Fruit fly (Drosophila melanogaster) whole organism, wandering third instar larva: ENCODE measurements around the gene Sdic4.

Source experiments
- Abd-B ChIP-seq: fragments of >200 bp; optimal IDR thresholded peaks from 2 replicates; lab custom pipeline; 2017; ENCODE audit warnings: missing biosample characterization, missing genetic modification characterization
- CG32264 ChIP-seq: fragments of 200-800 bp; sonication (Bioruptor generic); optimal IDR thresholded peaks from 2 replicates; lab custom pipeline; 2016; ENCODE audit warnings: missing biosample characterization, missing genetic modification characterization
- CG9705 ChIP-seq: fragments of 200-800 bp; sonication (Bioruptor generic); optimal IDR thresholded peaks from 2 replicates; lab custom pipeline; 2018; ENCODE audit warnings: missing biosample characterization, mild to moderate bottlenecking, missing genetic modification characterization
- Dif ChIP-seq: fragments of 200-275, 200-300 bp; sonication (Bioruptor generic); optimal IDR thresholded peaks from 2 replicates; lab custom pipeline; 2018; ENCODE audit warnings: missing biosample characterization, missing genetic modification characterization; ENCODE audit not compliant: partially characterized antibody
- GATAd ChIP-seq: sonication (Bioruptor generic); optimal IDR thresholded peaks from 2 replicates; lab custom pipeline; 2016; ENCODE audit warnings: missing biosample characterization, missing genetic modification characterization
- HLH106 ChIP-seq: fragments of 200-800 bp; optimal IDR thresholded peaks from 3 replicates; lab custom pipeline; 2019; ENCODE audit warnings: missing biosample characterization, mild to moderate bottlenecking, missing genetic modification characterization, moderate library complexity
- Hnf4 ChIP-seq: fragments of 200-800 bp; sonication (Bioruptor generic); optimal IDR thresholded peaks from 2 replicates; lab custom pipeline; 2016; ENCODE audit warnings: missing biosample characterization, mild to moderate bottlenecking, missing genetic modification characterization
- Jra ChIP-seq: sonication (Bioruptor generic); optimal IDR thresholded peaks from 2 replicates; lab custom pipeline; 2016; ENCODE audit warnings: missing biosample characterization, missing genetic modification characterization
- Myc ChIP-seq: fragments of >200 bp; optimal IDR thresholded peaks from 2 replicates; lab custom pipeline; 2017
- N ChIP-seq: fragments of >200 bp; optimal IDR thresholded peaks from 2 replicates; lab custom pipeline; 2018; ENCODE audit warnings: missing biosample characterization, missing external identifiers, missing genetic modification characterization
- Rel ChIP-seq, 2 experiments: fragments of 200-800 bp; sonication (Bioruptor generic) in 1 of 2; optimal IDR thresholded peaks; 2 replicates in 1 of 2; 3 replicates in 1 of 2; lab custom pipeline; 2016 to 2019; ENCODE audit warnings: mild to moderate bottlenecking in 2 of 2, missing biosample characterization in 2 of 2, missing genetic modification characterization in 2 of 2, moderate library complexity in 1 of 2
- Sp1 ChIP-seq: fragments of 200-800 bp; sonication (Bioruptor generic); optimal IDR thresholded peaks from 3 replicates; lab custom pipeline; 2019; ENCODE audit warnings: missing biosample characterization, mild to moderate bottlenecking, missing genetic modification characterization, moderate library complexity
- Vsx2 ChIP-seq: fragments of 200-300, 225-300 bp; sonication (Bioruptor generic); optimal IDR thresholded peaks from 2 replicates; lab custom pipeline; 2018; ENCODE audit warnings: missing biosample characterization, missing genetic modification characterization; ENCODE audit not compliant: partially characterized antibody
- br ChIP-seq: fragments of 200-800 bp; sonication (Bioruptor generic); optimal IDR thresholded peaks from 2 replicates; lab custom pipeline; 2016; ENCODE audit warnings: missing biosample characterization, missing genetic modification characterization
- dl ChIP-seq, 2 experiments: fragments of 175-275, 200-275 bp in 1 of 2; fragments of 200-275 bp in 1 of 2; sonication (Bioruptor generic); optimal IDR thresholded peaks; lab custom pipeline; 2018; ENCODE audit warnings: mild to moderate bottlenecking in 2 of 2, missing biosample characterization in 2 of 2, missing genetic modification characterization in 2 of 2, moderate library complexity in 2 of 2; ENCODE audit not compliant: partially characterized antibody in 2 of 2, insufficient read depth in 1 of 2
- dmrt93B ChIP-seq: fragments of 200-800 bp; sonication (Bioruptor generic); optimal IDR thresholded peaks from 2 replicates; lab custom pipeline; 2018; ENCODE audit warnings: missing biosample characterization, mild to moderate bottlenecking, missing genetic modification characterization
- dsf ChIP-seq: sonication (Bioruptor generic); optimal IDR thresholded peaks from 2 replicates; lab custom pipeline; 2016; ENCODE audit warnings: missing biosample characterization, missing genetic modification characterization, borderline replicate concordance
- ey ChIP-seq: fragments of 200-800 bp; sonication (Bioruptor generic); optimal IDR thresholded peaks from 2 replicates; lab custom pipeline; 2016; ENCODE audit warnings: missing biosample characterization, missing genetic modification characterization
- foxo ChIP-seq, 2 experiments: fragments of 200-800 bp; sonication (Bioruptor generic); optimal IDR thresholded peaks; 2 replicates in 1 of 2; 3 replicates in 1 of 2; lab custom pipeline; 2016 to 2017; ENCODE audit warnings: missing biosample characterization in 2 of 2, missing genetic modification characterization in 2 of 2
- fru ChIP-seq: fragments of 200-800 bp; sonication (Bioruptor generic); optimal IDR thresholded peaks from 3 replicates; lab custom pipeline; 2016; ENCODE audit warnings: missing biosample characterization, mild to moderate bottlenecking, missing genetic modification characterization
- h ChIP-seq: fragments of 200-800 bp; sonication (Bioruptor generic); optimal IDR thresholded peaks from 3 replicates; lab custom pipeline; 2016; ENCODE audit warnings: missing biosample characterization, mild to moderate bottlenecking, missing genetic modification characterization
- lola ChIP-seq: fragments of >200 bp; optimal IDR thresholded peaks from 2 replicates; lab custom pipeline; 2017; ENCODE audit warnings: missing biosample characterization, missing genetic modification characterization
- psq ChIP-seq: fragments of 200-800 bp; sonication (Bioruptor generic); optimal IDR thresholded peaks from 3 replicates; lab custom pipeline; 2017; ENCODE audit warnings: missing biosample characterization, mild to moderate bottlenecking, missing genetic modification characterization, moderate library complexity
- rgr ChIP-seq: fragments of 200-800 bp; sonication (Bioruptor generic); optimal IDR thresholded peaks from 3 replicates; lab custom pipeline; 2016; ENCODE audit warnings: missing biosample characterization, mild to moderate bottlenecking, missing genetic modification characterization
- sage ChIP-seq: fragments of 200-800 bp; sonication (Bioruptor generic); optimal IDR thresholded peaks from 2 replicates; lab custom pipeline; 2016; ENCODE audit warnings: missing biosample characterization, mild to moderate bottlenecking, missing genetic modification characterization
- sv ChIP-seq: fragments of 200-800 bp; sonication (Bioruptor generic); optimal IDR thresholded peaks from 3 replicates; lab custom pipeline; 2016; ENCODE audit warnings: missing biosample characterization, missing genetic modification characterization
- tai ChIP-seq: sonication (Bioruptor generic); optimal IDR thresholded peaks from 2 replicates; lab custom pipeline; 2016; ENCODE audit warnings: missing biosample characterization, missing genetic modification characterization
- usp ChIP-seq: fragments of >200 bp; optimal IDR thresholded peaks from 2 replicates; lab custom pipeline; 2017; ENCODE audit warnings: missing biosample characterization, missing genetic modification characterization
- woc ChIP-seq: sonication (Bioruptor generic); optimal IDR thresholded peaks from 2 replicates; lab custom pipeline; 2016; ENCODE audit warnings: missing biosample characterization, mild to moderate bottlenecking, missing genetic modification characterization

The Sdic4 gene

dm6 chrX:20238736-20239607, 14.2 kb upstream of the Sdic4 start:
- TF ChIP-seq Vsx2 (peak; percentile 38), tai (GFP tag; lab: Kevin White, UChicago) (no peak), psq (GFP tag; lab: Kevin White, UChicago) (peak; percentile 1), woc (GFP tag; lab: Kevin White, UChicago) (peak; percentile 46)

- no peak for TF ChIP-seq dmrt93B (GFP tag; lab: Kevin White, UChicago)
- no peak for TF ChIP-seq Dif (GFP tag; lab: Kevin White, UChicago)
- TF ChIP-seq dsf (GFP tag; lab: Kevin White, UChicago), result no peak
- no peak for TF ChIP-seq woc (GFP tag; lab: Kevin White, UChicago)
- TF ChIP-seq Myc (lab: Kevin White, UChicago), result no peak
- no peak for TF ChIP-seq sv (GFP tag; lab: Kevin White, UChicago)
- TF ChIP-seq fru (GFP tag; lab: Kevin White, UChicago), result no peak
- TF ChIP-seq rgr (GFP tag; lab: Kevin White, UChicago), result no peak
- TF ChIP-seq usp, result no peak
- no peak for TF ChIP-seq foxo (GFP tag; optimal IDR thresholded peaks at IDR 0.05; lab: Kevin White, UChicago)
- TF ChIP-seq, all 38 proteins: peak for 0
Observed at dm6 chrX:20237914-20238313, 13.1 kb upstream of the Sdic4 start.

- TF ChIP-seq Hnf4 (GFP tag; lab: Kevin White, UChicago) (peak; percentile 57), ey (GFP tag; lab: Kevin White, UChicago) (peak; percentile 56), psq (GFP tag; lab: Kevin White, UChicago) (peak; percentile 13), Sp1 (GFP tag; lab: Kevin White, UChicago) (peak; percentile 43), lola (GFP tag; lab: Kevin White, UChicago) (no peak), sv (GFP tag; lab: Kevin White, UChicago) (peak; percentile 17), fru (GFP tag; lab: Kevin White, UChicago) (peak; percentile 73), dl (GFP tag; optimal IDR thresholded peaks at IDR 0.05; lab: Kevin White, UChicago; ENCODE audit: insufficient read depth in 1 of 2, partially characterized antibody in 2 of 2) (no peak), tai (GFP tag; lab: Kevin White, UChicago) (peak; percentile 39), woc (GFP tag; lab: Kevin White, UChicago) (peak; percentile 78), sage (GFP tag; lab: Kevin White, UChicago) (no peak), Rel (GFP tag; optimal IDR thresholded peaks at IDR 0.05; lab: Kevin White, UChicago) (no peak), Rel (tag; optimal IDR thresholded peaks at IDR 0.05; lab: Kevin White, UChicago) (no peak), Jra (GFP tag; lab: Kevin White, UChicago) (peak; percentile 46), N (GFP tag; lab: Kevin White, UChicago) (no peak), h (GFP tag; lab: Kevin White, UChicago) (peak; percentile 31), CG9705 (GFP tag; lab: Kevin White, UChicago) (peak; percentile 52), foxo (GFP tag; optimal IDR thresholded peaks at IDR 0.05; lab: Kevin White, UChicago) (peak in 1 of 2 experiments; percentile 53), dmrt93B (GFP tag; lab: Kevin White, UChicago) (peak; percentile 47), Vsx2 (no peak), HLH106 (peak; percentile 76), dsf (GFP tag; lab: Kevin White, UChicago) (no peak), rgr (GFP tag; lab: Kevin White, UChicago) (peak; percentile 26), br (GFP tag; lab: Kevin White, UChicago) (peak; percentile 54)
Observed at dm6 chrX:20235794-20236513, 11.1 kb upstream of the Sdic4 start, which contains the start of gene sw. Gene sw, minus strand, starts transcription at chrX:20236382.

DNA sequence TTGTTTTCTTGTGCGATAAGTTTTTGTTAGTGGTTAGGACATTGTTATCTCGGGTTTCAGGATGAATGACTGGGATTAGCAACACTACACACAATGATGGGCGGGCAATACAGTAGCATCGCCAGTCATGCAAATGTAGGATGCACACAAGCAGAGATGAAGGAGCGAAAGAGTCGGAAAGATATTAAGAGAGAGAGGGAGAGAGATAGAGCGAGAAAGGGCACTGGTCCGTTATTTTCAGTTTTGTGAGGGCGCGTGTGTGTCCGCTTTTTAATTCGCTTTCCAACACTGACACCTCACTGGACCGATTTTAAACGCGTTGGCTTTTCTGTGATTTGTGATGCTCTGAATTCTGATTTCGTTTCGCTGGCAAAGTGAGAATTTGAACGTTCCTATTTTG, 6.8 kb upstream of the Sdic4 start:
- TF ChIP-seq br (GFP tag; lab: Kevin White, UChicago) (no peak), tai (GFP tag; lab: Kevin White, UChicago) (no peak), CG32264 (GFP tag; lab: Kevin White, UChicago) (no peak), dsf (GFP tag; lab: Kevin White, UChicago) (no peak), psq (GFP tag; lab: Kevin White, UChicago) (no peak), N (GFP tag; lab: Kevin White, UChicago) (no peak), HLH106 (no peak), foxo (GFP tag; optimal IDR thresholded peaks at IDR 0.05; lab: Kevin White, UChicago) (no peak), sage (GFP tag; lab: Kevin White, UChicago) (no peak), dl (GFP tag; optimal IDR thresholded peaks at IDR 0.05; lab: Kevin White, UChicago; ENCODE audit: insufficient read depth in 1 of 2, partially characterized antibody in 2 of 2) (no peak), dmrt93B (GFP tag; lab: Kevin White, UChicago) (no peak), fru (GFP tag; lab: Kevin White, UChicago) (no peak), woc (GFP tag; lab: Kevin White, UChicago) (no peak), usp (no peak), h (GFP tag; lab: Kevin White, UChicago) (no peak), rgr (GFP tag; lab: Kevin White, UChicago) (no peak), GATAd (no peak), Jra (GFP tag; lab: Kevin White, UChicago) (no peak), sv (GFP tag; lab: Kevin White, UChicago) (no peak), Abd-B (GFP tag; lab: Kevin White, UChicago) (no peak)
